Fruit fly (Drosophila melanogaster) ovary, adult (tissue): ENCODE results near the gene VhaM9.7-d.
"Not testable (repeated sequence)": the region's sequence is repeated elsewhere in the genome, so short reads cannot be mapped to it uniquely, and the experiment has no call there.

Experiments
- CG17801 ChIP-seq: fragments of 200-800 bp; optimal IDR thresholded peaks from 2 replicates; lab custom pipeline; 2019; ENCODE audit warnings: missing biosample characterization, mild to moderate bottlenecking, missing genetic modification characterization, moderate library complexity; ENCODE audit not compliant: partially characterized antibody

The VhaM9.7-d gene

DNA sequence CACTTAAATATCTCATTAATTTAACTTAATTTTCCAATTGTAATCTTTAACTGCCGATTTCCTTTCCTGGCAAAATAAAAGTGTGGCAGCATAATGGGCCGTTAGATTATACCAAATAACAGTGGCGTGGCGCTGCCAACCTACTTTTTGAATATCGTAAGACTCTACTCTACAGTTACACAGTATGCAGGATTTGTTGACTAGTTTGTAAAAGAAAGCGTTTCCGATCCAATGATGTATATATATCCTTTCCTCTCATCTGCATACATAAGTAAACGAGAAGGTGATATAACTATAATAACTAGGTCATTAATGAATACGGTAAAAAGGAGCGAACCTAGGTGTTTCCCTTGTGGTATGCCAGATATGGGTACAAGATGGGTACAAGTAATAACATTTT, 16.8 kb downstream of the VhaM9.7-d start, which contains the start of gene EMC2B:
Gene EMC2B (minus strand): TSS at position 98 of the 400 bp plus-strand sequence.
- no peak for TF ChIP-seq CG17801

DNA sequence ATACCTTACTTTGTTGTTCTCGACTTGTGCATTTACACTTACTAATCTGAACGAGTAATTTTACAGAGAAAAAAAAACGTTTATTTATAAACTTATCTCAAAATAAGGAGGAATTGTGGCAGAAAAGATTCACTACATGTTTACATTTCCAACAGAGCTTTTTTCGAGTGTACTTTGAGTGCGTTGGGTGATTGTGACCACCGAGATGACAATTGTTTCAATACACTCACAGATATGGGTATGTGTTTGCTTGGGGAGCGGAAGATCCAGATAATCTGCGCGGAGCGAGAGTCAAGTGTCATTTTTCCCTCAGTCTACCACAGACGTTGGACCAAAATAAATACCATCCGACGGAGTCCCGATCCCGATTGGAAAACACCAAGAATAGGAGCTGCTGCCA, 17.7 kb downstream of the VhaM9.7-d start, which contains the start of gene CG31274:
Gene CG31274 (plus strand): TSS at position 301 of the 400 bp plus-strand sequence.
- TF ChIP-seq CG17801, result not testable (repeated sequence)

DNA sequence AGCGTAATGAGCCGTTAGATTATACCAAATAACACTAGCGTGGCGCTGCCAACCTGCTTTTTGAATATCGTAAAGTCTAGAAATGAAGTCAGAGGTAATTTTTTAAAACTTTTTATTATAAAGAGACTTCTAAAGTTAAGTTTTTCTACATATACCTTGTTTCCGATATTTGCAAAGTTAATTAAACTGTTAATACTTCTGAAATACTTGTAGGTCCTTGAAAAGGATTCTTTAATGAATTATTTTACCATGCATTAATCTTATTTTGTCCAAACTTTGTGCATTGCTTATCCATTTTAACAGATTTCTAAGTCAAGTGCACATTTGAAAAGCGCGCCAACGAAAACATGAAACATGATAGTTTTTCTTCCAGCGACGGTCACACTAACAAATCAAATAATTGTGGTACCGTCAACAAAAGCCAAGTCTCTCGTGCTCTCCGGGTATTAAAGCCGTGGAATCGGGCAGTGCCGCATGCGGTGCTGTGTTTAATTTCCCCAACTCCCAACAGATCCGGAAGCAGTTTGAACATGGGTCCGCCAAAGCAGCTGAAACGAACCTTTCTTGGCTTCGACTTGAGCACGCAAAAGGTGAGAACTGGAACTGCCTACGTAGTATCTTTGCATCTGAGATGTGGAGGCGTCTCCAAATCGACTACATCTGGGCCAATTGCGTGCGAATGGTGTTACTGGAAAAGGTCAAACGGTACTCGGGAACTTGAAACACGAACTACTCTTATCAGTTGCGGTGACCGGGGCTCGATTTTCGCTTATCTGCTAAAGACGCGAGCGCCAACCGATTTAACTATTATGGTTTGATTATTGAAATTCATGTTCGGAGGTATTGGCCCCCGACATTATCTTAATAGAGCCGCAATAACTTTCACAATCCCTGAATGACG, 21.3 kb downstream of the VhaM9.7-d start, which contains the start of the genes EMC2A and CG3534:
Gene EMC2A (minus strand): TSS at position 13 of the 901 bp plus-strand sequence.
Gene CG3534 (plus strand): TSS at position 388 of the 901 bp plus-strand sequence.
- no peak for TF ChIP-seq CG17801

DNA sequence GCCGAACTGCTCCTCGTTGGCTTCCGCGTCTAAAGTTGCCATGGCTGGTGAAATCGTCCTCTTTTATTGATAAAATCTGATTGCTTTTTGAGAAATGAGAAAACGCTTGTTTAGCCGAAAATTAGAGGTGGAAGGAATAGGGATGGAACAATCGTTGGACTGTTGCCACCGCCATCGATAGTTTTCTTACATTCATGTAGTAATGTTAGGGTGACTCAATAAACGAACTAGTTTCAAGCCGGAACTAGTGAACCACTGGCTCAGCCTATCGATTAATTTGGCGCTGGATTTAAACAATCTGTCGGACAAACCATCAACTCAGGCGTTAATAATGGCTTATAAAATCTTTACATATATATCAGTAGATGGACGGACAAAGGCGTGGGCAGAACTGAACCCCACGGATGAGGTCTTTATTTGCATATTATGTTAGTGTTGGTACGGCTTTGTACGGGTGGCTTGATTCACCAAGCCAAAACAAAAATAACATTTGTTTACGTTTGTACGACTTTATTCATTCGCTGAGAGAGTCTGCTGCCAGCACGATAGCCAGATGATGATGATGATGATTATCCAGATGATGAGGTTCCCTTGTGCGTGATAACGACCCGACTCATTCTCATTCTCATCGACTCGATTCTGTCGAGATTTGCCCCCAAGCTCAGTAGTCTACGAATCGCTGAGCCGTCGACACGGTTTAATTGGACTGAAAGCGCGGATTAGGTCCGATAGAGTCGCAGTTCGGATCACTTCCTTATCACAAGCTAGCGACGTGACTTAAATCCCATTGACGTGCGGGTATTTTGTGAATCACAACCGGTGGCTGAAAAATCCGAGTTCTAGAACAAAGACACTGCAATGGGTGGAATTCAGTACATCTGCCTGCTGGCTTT, 27.5 kb downstream of the VhaM9.7-d start, which contains the start of the genes Sf3a1 and Irc:
Gene Sf3a1 (minus strand): TSS at position 138 of the 893 bp plus-strand sequence.
Gene Irc (plus strand): TSS at position 658 of the 893 bp plus-strand sequence.
- TF ChIP-seq CG17801, result no peak

DNA sequence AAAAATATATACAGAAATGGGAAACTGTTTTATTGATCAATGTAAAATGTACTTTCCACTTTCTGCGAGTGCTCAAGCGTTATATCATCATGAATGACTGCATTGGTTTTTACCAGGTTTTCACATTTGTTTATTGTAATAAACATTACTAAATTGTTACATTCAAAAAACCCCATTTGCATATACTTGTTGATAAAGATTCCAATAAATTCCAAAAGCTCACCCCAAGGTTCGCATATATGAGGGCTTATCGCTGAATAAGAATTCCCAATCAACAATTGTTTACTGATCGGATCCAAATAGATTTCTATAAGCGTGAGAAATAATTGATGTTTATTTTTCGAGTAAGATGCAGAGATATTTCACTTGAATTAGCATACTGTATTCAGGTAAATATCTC, 28.5 kb downstream of the VhaM9.7-d start:
- no peak for TF ChIP-seq CG17801

DNA sequence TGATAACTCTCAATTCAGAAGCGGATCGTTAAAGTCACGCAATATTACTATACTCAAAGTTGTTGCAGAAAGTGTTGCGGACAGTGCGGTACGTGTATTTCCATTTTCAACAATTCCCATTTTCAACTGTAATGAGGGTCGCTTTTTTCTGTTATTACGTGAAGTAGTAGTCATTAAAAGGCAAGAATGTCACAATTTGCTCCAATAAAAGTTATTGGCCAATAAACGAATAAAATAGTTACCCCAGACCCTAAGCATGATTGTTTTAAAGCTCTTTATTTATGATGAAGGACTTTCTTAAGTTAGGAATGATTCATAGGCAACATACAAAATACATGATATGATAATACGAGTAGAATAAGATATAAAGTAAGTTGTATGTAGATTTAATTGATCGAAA, 32.3 kb downstream of the VhaM9.7-d start:
- no peak for TF ChIP-seq CG17801

DNA sequence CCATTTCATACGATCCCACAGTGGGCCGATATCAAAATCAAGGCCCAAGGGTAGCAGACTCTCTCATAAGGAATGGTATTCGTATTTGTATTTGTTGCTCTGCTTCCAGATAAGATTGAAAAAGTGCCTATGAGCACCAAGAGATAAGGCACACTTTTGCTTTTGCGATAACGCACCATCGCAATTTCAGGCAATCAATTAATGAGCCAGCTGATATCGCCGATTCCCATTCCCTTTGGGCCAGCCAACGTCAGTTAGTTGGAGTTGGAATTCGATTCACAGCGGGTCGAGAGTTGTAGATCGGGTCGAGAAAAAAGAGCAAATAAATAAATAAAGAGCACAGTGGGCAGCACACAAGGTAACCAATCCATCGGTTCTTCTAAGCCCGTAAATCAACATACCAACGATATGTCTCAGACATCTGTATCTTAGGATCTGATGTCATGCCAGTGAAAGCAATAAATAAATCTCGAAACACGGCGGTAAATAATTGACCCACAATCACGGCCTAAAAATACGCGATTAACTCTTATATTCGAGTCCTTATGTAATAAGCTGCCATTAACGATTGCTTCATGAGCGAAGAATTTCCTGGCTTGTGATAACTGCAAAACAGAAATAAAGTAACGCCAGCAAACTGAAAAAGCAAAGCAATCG, 33.1 kb downstream of the VhaM9.7-d start, which contains the start of gene CG8907:
Gene CG8907 (plus strand): TSS at position 252 of the 657 bp plus-strand sequence.
- TF ChIP-seq CG17801, result no peak

DNA sequence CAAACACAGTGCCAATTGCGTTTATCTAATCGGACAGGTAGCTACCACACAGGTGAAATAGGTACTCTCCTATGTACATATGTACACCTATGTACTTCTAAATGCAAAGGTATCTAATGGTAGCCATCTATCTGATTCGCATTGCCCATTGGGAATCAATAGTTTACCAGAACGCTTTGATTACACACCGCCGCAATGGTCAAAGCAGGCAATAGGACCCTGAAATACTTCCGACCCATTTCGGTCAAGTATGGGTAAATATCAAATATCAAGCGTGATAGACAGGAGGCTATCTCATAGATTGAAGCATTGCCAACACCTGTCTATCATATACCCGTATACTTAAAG, 33.6 kb downstream of the VhaM9.7-d start:
- no peak for TF ChIP-seq CG17801

DNA sequence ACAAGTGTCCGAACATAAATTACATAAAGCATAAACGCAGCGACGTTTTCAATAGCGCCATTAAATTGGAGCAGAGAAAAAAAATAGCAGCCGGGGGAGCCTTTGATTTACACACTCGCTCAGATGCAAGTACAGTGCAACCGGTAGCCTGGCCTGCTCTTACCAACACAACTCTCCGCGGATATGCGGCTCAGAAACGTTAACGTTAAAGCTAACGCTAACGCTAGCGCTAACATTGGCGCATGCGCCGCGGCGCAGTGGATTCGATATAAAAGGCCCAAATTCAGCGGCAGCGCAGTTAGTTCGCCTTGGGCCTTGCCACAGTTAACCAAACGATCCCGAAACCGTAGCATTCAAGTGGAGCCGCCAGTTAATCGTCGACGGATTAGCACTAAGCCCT, 39.3 kb downstream of the VhaM9.7-d start, which contains the start of gene Pxd:
Gene Pxd (plus strand): TSS at position 301 of the 400 bp plus-strand sequence.
- no peak for TF ChIP-seq CG17801

DNA sequence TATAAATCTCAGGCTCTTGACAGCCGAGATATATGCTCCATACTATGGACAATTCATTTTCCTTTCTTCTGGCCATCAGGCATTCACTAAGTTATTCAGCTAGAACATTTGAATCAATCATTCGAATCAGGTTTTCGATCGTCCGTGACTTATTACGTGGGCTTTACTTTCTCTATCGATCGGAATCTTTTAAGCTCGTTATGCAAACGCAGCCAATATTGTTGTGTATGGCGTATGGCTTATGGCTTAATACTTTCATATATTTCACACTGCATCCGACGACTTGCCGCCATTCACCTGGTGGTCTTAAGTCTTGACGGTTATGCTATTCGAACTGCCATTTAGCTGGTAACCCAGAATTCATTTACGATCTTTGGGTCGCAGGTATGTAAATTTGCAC, 41.2 kb downstream of the VhaM9.7-d start:
- no peak for TF ChIP-seq CG17801

DNA sequence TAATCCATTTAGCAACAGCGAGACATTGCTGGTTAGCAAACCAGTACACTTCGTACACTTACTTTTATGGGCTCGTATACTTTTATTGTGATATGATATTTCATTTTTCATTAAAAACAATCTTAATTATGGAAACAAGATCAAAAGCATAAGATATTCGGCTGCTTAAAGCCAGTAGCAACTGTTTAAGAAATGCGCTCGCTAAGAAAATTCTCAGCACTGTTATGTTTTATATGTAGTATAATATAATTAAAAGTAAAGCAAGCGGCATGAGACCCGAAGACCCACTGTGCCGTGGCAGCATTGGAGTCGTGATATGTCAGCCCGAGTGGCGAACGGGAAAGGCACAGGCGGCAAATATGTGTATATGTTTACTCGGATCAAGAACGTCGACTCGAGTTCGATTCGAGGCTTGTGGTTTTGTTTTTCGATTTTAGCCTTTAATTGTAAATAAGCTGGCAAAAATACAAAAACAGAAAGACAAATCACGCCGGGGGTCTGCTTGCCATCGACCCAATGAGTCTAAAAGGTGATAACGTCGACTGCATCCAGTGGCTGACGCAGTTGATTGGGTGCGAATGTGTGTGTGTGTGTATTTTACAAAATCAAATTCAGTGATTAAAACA, 44.0 kb downstream of the VhaM9.7-d start:
- TF ChIP-seq CG17801, result no peak

DNA sequence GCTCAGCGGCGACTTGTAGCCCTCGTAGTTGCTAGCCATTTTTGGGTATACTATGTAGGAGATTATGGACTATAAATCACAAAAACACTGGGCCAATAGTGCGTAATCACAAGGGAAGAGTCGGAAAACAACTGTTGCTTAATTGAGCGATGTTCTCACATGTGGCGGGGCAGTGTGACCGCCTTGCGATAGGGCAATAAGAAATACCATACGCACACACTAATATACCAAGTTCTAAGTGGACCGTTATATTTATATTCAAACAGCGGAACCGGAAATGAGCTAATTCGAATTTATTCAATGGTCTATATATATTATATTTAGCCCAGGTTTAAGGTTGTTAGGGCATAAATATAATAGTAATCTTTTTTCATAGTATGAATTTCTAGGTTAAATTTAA, 46.0 kb downstream of the VhaM9.7-d start, which contains the start of gene Adsl:
Gene Adsl (minus strand): TSS at position 165 of the 400 bp plus-strand sequence.
- peak; percentile 85 for TF ChIP-seq CG17801
